Worm (Caenorhabditis elegans) whole organism, young adult: Measurements from ENCODE around the gene droe-4.

Source experiments
- B0336.3 ChIP-seq: fragments of 200-800 bp; sonication (Bioruptor generic); IDR thresholded peaks from 2 replicates; pipeline ENCODE4 v1.3.6; 2022; ENCODE audit warnings: missing genetic modification characterization, missing compliant biosample characterization
- C17E4.6 ChIP-seq: fragments of 200-800 bp; sonication (Bioruptor generic); IDR thresholded peaks from 2 replicates; pipeline ENCODE4 v1.3.6; 2022; ENCODE audit warnings: missing genetic modification reagents, missing genetic modification characterization, missing compliant biosample characterization
- D2030.7 ChIP-seq: fragments of 200-800 bp; sonication (Bioruptor generic); IDR thresholded peaks from 2 replicates; pipeline ENCODE4 v1.3.6; 2022; ENCODE audit warnings: missing genetic modification reagents, missing genetic modification characterization, missing compliant biosample characterization
- F33H1.4 ChIP-seq: fragments of 200-800 bp; sonication (Bioruptor generic); IDR thresholded peaks from 2 replicates; pipeline ENCODE4 v1.3.6; 2022; ENCODE audit warnings: missing genetic modification reagents, missing genetic modification characterization, missing compliant biosample characterization
- F37B4.10 ChIP-seq: fragments of 200-800 bp; sonication (Bioruptor generic); IDR thresholded peaks from 2 replicates; pipeline ENCODE4 v1.3.6; 2022; ENCODE audit warnings: missing genetic modification characterization, missing compliant biosample characterization
- F49E8.2 ChIP-seq: sonication (generic microtip); optimal IDR thresholded peaks from 3 replicates; lab custom pipeline; 2017; ENCODE audit warnings: missing genetic modification characterization, mild to moderate bottlenecking, missing compliant biosample characterization, antibody characterized with exemption, moderate library complexity; ENCODE audit not compliant: insufficient read depth
- F55B11.4 ChIP-seq: sonication (generic microtip); optimal IDR thresholded peaks from 2 replicates; lab custom pipeline; 2016; ENCODE audit warnings: missing compliant biosample characterization, missing genetic modification characterization, borderline replicate concordance; ENCODE audit not compliant: insufficient read depth
- F57C9.4 ChIP-seq: sonication (generic microtip); optimal IDR thresholded peaks from 2 replicates; lab custom pipeline; 2017; ENCODE audit warnings: mild to moderate bottlenecking, missing genetic modification characterization, missing compliant biosample characterization
- K12H6.12 ChIP-seq: fragments of 200-800 bp; sonication (Bioruptor generic); optimal IDR thresholded peaks from 2 replicates; lab custom pipeline; 2018; ENCODE audit warnings: mild to moderate bottlenecking, missing genetic modification characterization, missing compliant biosample characterization
- Y53F4B.3 ChIP-seq: fragments of 200-800 bp; sonication (Bioruptor generic); IDR thresholded peaks from 2 replicates; pipeline ENCODE4 v1.3.6; 2022; ENCODE audit warnings: missing genetic modification reagents, missing genetic modification characterization, missing compliant biosample characterization
- aptf-3 ChIP-seq: fragments of 200-800 bp; sonication (Bioruptor generic); IDR thresholded peaks from 2 replicates; pipeline ENCODE4 v1.3.6; 2022; ENCODE audit warnings: missing genetic modification characterization, missing compliant biosample characterization
- atf-7 ChIP-seq: sonication (generic microtip); optimal IDR thresholded peaks from 2 replicates; lab custom pipeline; 2017; ENCODE audit warnings: mild to moderate bottlenecking, missing genetic modification characterization, missing compliant biosample characterization
- attf-5 ChIP-seq: fragments of 200-800 bp; sonication (Bioruptor generic); optimal IDR thresholded peaks from 2 replicates; lab custom pipeline; 2018; ENCODE audit warnings: mild to moderate bottlenecking, missing genetic modification characterization, missing compliant biosample characterization
- ccch-3 ChIP-seq: fragments of 200-800 bp; sonication (Bioruptor generic); optimal IDR thresholded peaks from 2 replicates; lab custom pipeline; 2018; ENCODE audit warnings: mild to moderate bottlenecking, missing genetic modification characterization, missing compliant biosample characterization
- cebp-1 ChIP-seq, 2 experiments: fragments of 200-800 bp in 1 of 2; sonication (Bioruptor generic) in 1 of 2; sonication (generic microtip) in 1 of 2; IDR thresholded peaks in 1 of 2; optimal IDR thresholded peaks in 1 of 2; 2 replicates each; pipeline versions ENCODE4 v1.3.6 to Lab custom; 2017 to 2022; ENCODE audit warnings: missing compliant biosample characterization in 2 of 2, missing genetic modification characterization in 2 of 2, mild to moderate bottlenecking in 1 of 2, missing genetic modification reagents in 1 of 2, moderate library complexity in 1 of 2
- ceh-100 ChIP-seq: fragments of 200-800 bp; sonication (Bioruptor generic); IDR thresholded peaks from 2 replicates; pipeline ENCODE4 v1.3.6; 2022; ENCODE audit warnings: missing genetic modification reagents, missing genetic modification characterization, missing compliant biosample characterization
- ceh-58 ChIP-seq: fragments of 200-800 bp; sonication (Bioruptor generic); IDR thresholded peaks from 2 replicates; pipeline ENCODE4 v1.3.6; 2022; ENCODE audit warnings: missing genetic modification characterization, missing compliant biosample characterization
- chd-7 ChIP-seq: sonication (generic microtip); optimal IDR thresholded peaks from 2 replicates; lab custom pipeline; 2016; ENCODE audit warnings: mild to moderate bottlenecking, missing genetic modification characterization, moderate library complexity, missing compliant biosample characterization
- egrh-3 ChIP-seq: fragments of 200-800 bp; sonication (Bioruptor generic); IDR thresholded peaks from 2 replicates; pipeline ENCODE4 v1.3.6; 2022; ENCODE audit warnings: missing genetic modification reagents, missing genetic modification characterization, missing compliant biosample characterization
- hrde-1 ChIP-seq: sonication (generic microtip); optimal IDR thresholded peaks from 2 replicates; lab custom pipeline; 2016; ENCODE audit warnings: missing genetic modification characterization, mild to moderate bottlenecking, missing compliant biosample characterization, moderate library complexity, missing genotype, missing genetic modification reagents, borderline replicate concordance
- mel-28 ChIP-seq: sonication (generic microtip); optimal IDR thresholded peaks from 2 replicates; lab custom pipeline; 2016; ENCODE audit warnings: borderline replicate concordance, mild to moderate bottlenecking, missing genetic modification characterization, missing compliant biosample characterization
- nhr-80 ChIP-seq: sonication (generic microtip); optimal IDR thresholded peaks from 2 replicates; lab custom pipeline; 2016; ENCODE audit warnings: missing genetic modification characterization, missing compliant biosample characterization
- nhr-90 ChIP-seq: sonication (generic microtip); optimal IDR thresholded peaks from 2 replicates; lab custom pipeline; 2016; ENCODE audit warnings: missing genotype, mild to moderate bottlenecking, missing genetic modification characterization, missing compliant biosample characterization
- pha-4 ChIP-seq: fragments of 150-350 bp; sonication (generic microtip); optimal IDR thresholded peaks from 2 replicates; lab custom pipeline; 2014; ENCODE audit warnings: missing biosample characterization, missing genetic modification reagents, missing genetic modification characterization
- repo-1 ChIP-seq: sonication (generic microtip); optimal IDR thresholded peaks from 2 replicates; lab custom pipeline; 2017; ENCODE audit warnings: mild to moderate bottlenecking, missing genetic modification characterization, missing compliant biosample characterization
- rpc-1 ChIP-seq, 2 experiments: fragments of 150-350 bp in 1 of 2; sonication (generic microtip) in 1 of 2; optimal IDR thresholded peaks; 2 replicates each; lab custom pipeline; 2014 to 2018; ENCODE audit warnings: missing biosample characterization in 1 of 2, missing genetic modification characterization in 1 of 2, missing genetic modification reagents in 1 of 2, missing genotype in 1 of 2
- sdz-38 ChIP-seq: sonication (generic microtip); optimal IDR thresholded peaks from 2 replicates; lab custom pipeline; 2016; ENCODE audit warnings: missing genotype, missing genetic modification characterization, missing compliant biosample characterization
- snpc-4 ChIP-seq, 5 experiments: fragments of 150-350 bp in 1 of 5; sonication (generic microtip) in 4 of 5; optimal IDR thresholded peaks; 2 replicates each; lab custom pipeline; 2014 to 2018; ENCODE audit warnings: missing genetic modification characterization in 5 of 5, missing biosample characterization in 3 of 5, antibody characterized with exemption in 2 of 5, mild to moderate bottlenecking in 2 of 5, missing compliant biosample characterization in 2 of 5, missing genotype in 2 of 5, moderate library complexity in 2 of 5, missing genetic modification reagents in 1 of 5
- somi-1 ChIP-seq: fragments of 200-800 bp; sonication (Bioruptor generic); optimal IDR thresholded peaks from 2 replicates; lab custom pipeline; 2018; ENCODE audit warnings: mild to moderate bottlenecking, missing genetic modification characterization, missing compliant biosample characterization
- tbp1 ChIP-seq: fragments of 200-800 bp; sonication (Bioruptor generic); optimal IDR thresholded peaks from 2 replicates; lab custom pipeline; 2018; ENCODE audit warnings: mild to moderate bottlenecking, missing genetic modification characterization, missing compliant biosample characterization
- tbx-9 ChIP-seq: sonication (generic microtip); optimal IDR thresholded peaks from 2 replicates; lab custom pipeline; 2016; ENCODE audit warnings: borderline replicate concordance, missing genetic modification characterization, inconsistent platforms, missing compliant biosample characterization
- unc-130 ChIP-seq: sonication (generic microtip); optimal IDR thresholded peaks from 2 replicates; lab custom pipeline; 2016; ENCODE audit warnings: missing genetic modification reagents, missing genetic modification characterization, missing compliant biosample characterization
- xnd-1 ChIP-seq: sonication (generic microtip); optimal IDR thresholded peaks from 2 replicates; lab custom pipeline; 2016; ENCODE audit warnings: missing genotype, missing genetic modification reagents, missing genetic modification characterization, missing compliant biosample characterization
- zfh-2 ChIP-seq: fragments of 200-800 bp; sonication (Bioruptor generic); conservative IDR thresholded peaks from 2 replicates; pipeline ENCODE4 v1.3.6; 2022; ENCODE audit warnings: missing genetic modification reagents, missing genetic modification characterization, missing compliant biosample characterization
- ztf-22 ChIP-seq: fragments of 200-800 bp; sonication (Bioruptor generic); optimal IDR thresholded peaks from 2 replicates; lab custom pipeline; 2018; ENCODE audit warnings: mild to moderate bottlenecking, missing genetic modification characterization, moderate library complexity, missing compliant biosample characterization
- ztf-26 ChIP-seq: sonication (generic microtip); optimal IDR thresholded peaks from 2 replicates; lab custom pipeline; 2017; ENCODE audit warnings: missing genetic modification characterization, missing compliant biosample characterization
- ztf-28 ChIP-seq: fragments of 200-800 bp; sonication (Bioruptor generic); IDR thresholded peaks from 2 replicates; pipeline ENCODE4 v1.3.6; 2022; ENCODE audit warnings: missing genetic modification reagents, missing genetic modification characterization, missing compliant biosample characterization
- ztf-3 ChIP-seq: fragments of 200-800 bp; sonication (Bioruptor generic); optimal IDR thresholded peaks from 2 replicates; lab custom pipeline; 2018; ENCODE audit warnings: mild to moderate bottlenecking, missing genetic modification characterization, missing compliant biosample characterization

Gene droe-4

ce11 chrV:14003587-14004156, 11.2 kb downstream of the droe-4 start:
- TF ChIP-seq cebp-1 (GFP tag; IDR thresholded peaks at IDR 0.05; lab: Robert Waterston, UW) (no peak), cebp-1 (tag; optimal IDR thresholded peaks at IDR 0.05; lab: Kevin White, UChicago) (peak; percentile 17), K12H6.12 (no peak), zfh-2 (GFP tag; lab: Robert Waterston, UW) (peak; percentile 21; the same call in 1 of the 2 replicates)
- TF ChIP-seq, all 124 proteins: peak for 2

DNA sequence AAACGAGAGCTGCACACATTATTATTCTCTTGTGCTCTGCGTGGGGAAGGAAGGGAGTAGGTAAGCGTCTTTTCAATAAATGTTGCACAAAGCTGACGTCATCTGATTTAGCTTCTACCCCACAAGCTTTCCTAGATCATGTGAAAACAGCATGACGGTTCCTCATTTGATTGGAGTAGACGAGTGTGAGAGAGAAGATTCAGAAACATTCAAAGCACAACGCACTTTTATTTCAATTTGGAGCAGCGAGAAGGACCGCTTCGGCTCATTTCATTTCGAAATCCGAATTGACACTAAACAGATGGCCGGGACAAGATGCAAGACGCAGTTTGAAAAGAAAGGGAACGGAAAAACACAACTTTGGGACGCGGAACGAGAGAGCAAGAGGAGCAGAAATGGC, 11.9 kb downstream of the droe-4 start:
- TF ChIP-seq ztf-3 (GFP tag; lab: Kevin White, UChicago): no peak
- no peak for TF ChIP-seq cebp-1 (GFP tag; IDR thresholded peaks at IDR 0.05; lab: Robert Waterston, UW)
- TF ChIP-seq cebp-1 (tag; optimal IDR thresholded peaks at IDR 0.05; lab: Kevin White, UChicago): peak; percentile 42

DNA sequence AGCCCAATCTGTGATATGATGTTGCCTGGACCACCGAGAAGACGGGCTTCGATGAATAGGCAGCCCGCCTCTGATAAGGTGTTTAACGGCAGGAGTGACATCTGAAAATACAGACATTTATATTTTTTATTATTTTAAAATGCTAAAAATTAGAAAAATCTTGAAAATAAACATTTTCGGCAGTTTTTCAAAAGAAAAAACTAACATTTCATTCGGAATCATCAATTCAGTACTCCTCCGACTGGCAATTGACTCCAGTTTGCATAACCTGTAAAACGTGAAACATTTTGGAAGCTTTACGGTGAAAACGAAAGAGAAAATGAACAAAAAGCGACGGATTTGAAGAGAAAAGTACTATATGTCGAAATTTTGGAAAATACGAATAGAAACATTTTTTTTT, 13.4 kb downstream of the droe-4 start, which contains the start of gene ric-7:
TSS of gene ric-7 (minus strand) at position 101 of the 400 bp plus-strand sequence.
- TF ChIP-seq atf-7 (tag; lab: Kevin White, UChicago) (no peak), cebp-1 (GFP tag; IDR thresholded peaks at IDR 0.05; lab: Robert Waterston, UW) (no peak), cebp-1 (tag; optimal IDR thresholded peaks at IDR 0.05; lab: Kevin White, UChicago) (no peak), Y53F4B.3 (no peak), attf-5 (GFP tag; lab: Kevin White, UChicago) (no peak), tbp1 (GFP tag; lab: Kevin White, UChicago) (no peak), sdz-38 (no peak), snpc-4 (GFP tag; optimal IDR thresholded peaks at IDR 0.05; lab: Kevin White, UChicago) (no peak), snpc-4 (tag; optimal IDR thresholded peaks at IDR 0.05; lab: Kevin White, UChicago) (no peak), zfh-2 (GFP tag; lab: Robert Waterston, UW) (no peak), F55B11.4 (no peak), xnd-1 (no peak), hrde-1 (no peak), ccch-3 (no peak), somi-1 (no peak), rpc-1 (optimal IDR thresholded peaks at IDR 0.05; lab: Kevin White, UChicago) (no peak), rpc-1 (tag; optimal IDR thresholded peaks at IDR 0.05; lab: Kevin White, UChicago) (no peak), ceh-58 (GFP tag; lab: Robert Waterston, UW) (no peak), unc-130 (GFP tag; lab: Kevin White, UChicago) (no peak), C17E4.6 (GFP tag; lab: Robert Waterston, UW) (no peak)
- TF ChIP-seq, all 124 proteins: peak for 0

DNA sequence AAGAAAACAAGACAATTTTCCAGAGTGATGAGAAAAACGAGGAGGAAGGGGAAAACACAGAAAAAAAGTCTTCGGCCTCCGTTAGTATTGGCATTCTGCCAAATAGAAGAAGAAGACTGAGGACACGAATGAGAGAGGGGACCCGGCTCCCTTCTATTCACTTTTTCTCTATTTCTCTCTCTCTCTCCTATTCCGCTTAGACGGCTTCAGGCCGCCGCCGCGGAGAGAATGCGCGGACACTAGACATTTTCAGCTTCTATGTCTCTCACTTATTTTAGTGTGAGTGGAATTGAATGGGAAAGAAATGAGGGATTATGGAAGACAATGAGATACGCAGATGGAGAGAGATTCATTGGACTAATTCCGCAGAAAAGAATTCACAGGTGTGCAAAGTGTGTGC, 14.4 kb downstream of the droe-4 start:
- TF ChIP-seq tbx-9 (tag; lab: Kevin White, UChicago): no peak
- TF ChIP-seq ztf-28 (GFP tag; lab: Robert Waterston, UW): no peak
- 0 out of 2 replicates have a peak, but pooled peaks have one; percentile 16 for TF ChIP-seq zfh-2 (GFP tag; lab: Robert Waterston, UW)
- no peak for TF ChIP-seq ccch-3

DNA sequence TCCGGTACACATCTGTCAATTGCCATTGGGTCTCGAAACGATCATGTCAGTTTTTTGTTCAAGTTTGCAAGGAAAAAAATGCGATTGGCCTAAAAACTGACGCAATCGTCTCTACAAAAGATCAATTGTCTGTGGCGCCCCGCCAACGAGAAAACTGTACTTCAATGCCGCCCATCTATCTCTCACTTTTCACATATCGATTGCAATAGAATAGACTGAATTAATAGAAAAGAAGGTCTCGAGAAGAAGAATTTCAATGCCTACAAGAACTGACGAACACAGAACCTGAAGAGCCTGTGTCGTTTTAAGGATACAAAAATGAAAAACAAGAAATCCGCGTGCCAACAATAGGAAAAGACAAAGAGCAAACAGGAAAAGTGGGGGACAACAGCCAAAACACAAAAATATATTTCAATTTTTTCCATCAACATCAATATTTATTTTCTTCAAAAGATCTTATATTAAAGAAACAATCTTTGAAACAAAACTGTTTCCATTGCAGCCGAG, 15.9 kb downstream of the droe-4 start:
- no peak for TF ChIP-seq cebp-1 (GFP tag; IDR thresholded peaks at IDR 0.05; lab: Robert Waterston, UW)
- peak; percentile 40 for TF ChIP-seq cebp-1 (tag; optimal IDR thresholded peaks at IDR 0.05; lab: Kevin White, UChicago)
- peak; percentile 50 for TF ChIP-seq F49E8.2
- TF ChIP-seq ztf-26 (tag; lab: Kevin White, UChicago): peak; percentile 47
- TF ChIP-seq F37B4.10: no peak
- TF ChIP-seq egrh-3: no peak
- TF ChIP-seq ceh-100 (GFP tag; lab: Robert Waterston, UW): no peak
- TF ChIP-seq pha-4 (tag; lab: Kevin White, UChicago): no peak
- TF ChIP-seq nhr-90: peak; percentile 17
- no peak for TF ChIP-seq aptf-3
- peak; percentile 61 for TF ChIP-seq attf-5 (GFP tag; lab: Kevin White, UChicago)
- peak; percentile 4 for TF ChIP-seq ztf-22
- no peak for TF ChIP-seq F57C9.4
- TF ChIP-seq D2030.7 (GFP tag; lab: Robert Waterston, UW): no peak
- TF ChIP-seq chd-7 (tag; lab: Kevin White, UChicago): no peak
- TF ChIP-seq mel-28 (tag; lab: Kevin White, UChicago): no peak
- TF ChIP-seq F33H1.4 (GFP tag; lab: Robert Waterston, UW): peak; percentile 16; the same call in 1 of the 2 replicates
- peak; percentile 88 for TF ChIP-seq nhr-80 (tag; lab: Kevin White, UChicago)
- peak; percentile 77 for TF ChIP-seq repo-1 (tag; lab: Kevin White, UChicago)
- no peak for TF ChIP-seq ztf-3 (GFP tag; lab: Kevin White, UChicago)
- peak; percentile 48 for TF ChIP-seq B0336.3
